Fruit fly (Drosophila melanogaster) ovary, adult (tissue): ENCODE results near the gene Sfp36F.

Experiments used
- CG17801 ChIP-seq: fragments of 200-800 bp; optimal IDR thresholded peaks from 2 replicates; lab custom pipeline; 2019; ENCODE audit warnings: missing biosample characterization, mild to moderate bottlenecking, missing genetic modification characterization, moderate library complexity; ENCODE audit not compliant: partially characterized antibody

The Sfp36F gene

dm6 chr2L:18335641-18336040 lies 43.3 kb downstream of the Sfp36F start:
- TF ChIP-seq CG17801 (GFP tag; lab: Kevin White, UChicago): no peak

dm6 chr2L:18336531-18336930 lies 44.2 kb downstream of the Sfp36F start:
- no peak for TF ChIP-seq CG17801 (GFP tag; lab: Kevin White, UChicago)

- TF ChIP-seq CG17801 (GFP tag; lab: Kevin White, UChicago): no peak
These were observed 48.6 kb downstream of the Sfp36F start for dm6 chr2L:18340921-18341320.
